Fruit fly (Drosophila melanogaster) whole organism, pupa: ENCODE results near the gene Afti.

Experiments
- CG10348 ChIP-seq: fragments of 200-800 bp; sonication (Bioruptor generic); IDR thresholded peaks from 2 replicates; pipeline ENCODE4 v1.3.6; 2022; ENCODE audit warnings: missing biosample characterization, missing genetic modification characterization
- CG12605 ChIP-seq: fragments of 200-800 bp; sonication (Bioruptor generic); IDR thresholded peaks from 2 replicates; pipeline ENCODE4 v1.3.6; 2022; ENCODE audit warnings: missing biosample characterization, missing genetic modification characterization
- CG13204 ChIP-seq: fragments of 200-800 bp; sonication (Bioruptor generic); optimal IDR thresholded peaks from 2 replicates; lab custom pipeline; 2018; ENCODE audit warnings: missing biosample characterization, mild to moderate bottlenecking, missing genetic modification characterization, moderate library complexity
- CG14655 ChIP-seq: fragments of 200-800 bp; sonication (Bioruptor generic); optimal IDR thresholded peaks from 3 replicates; lab custom pipeline; 2017; ENCODE audit warnings: mild to moderate bottlenecking, missing biosample characterization, missing genetic modification reagents, missing genetic modification characterization
- CG15710 ChIP-seq: fragments of 200-800 bp; sonication (Bioruptor generic); optimal IDR thresholded peaks from 2 replicates; lab custom pipeline; 2018; ENCODE audit warnings: missing biosample characterization, mild to moderate bottlenecking, missing genetic modification characterization, moderate library complexity
- CG17806 ChIP-seq: fragments of 200-800 bp; sonication (Bioruptor generic); optimal IDR thresholded peaks from 2 replicates; lab custom pipeline; 2018; ENCODE audit warnings: missing biosample characterization, mild to moderate bottlenecking, missing genetic modification characterization, moderate library complexity
- CG32121 ChIP-seq: fragments of 200-800 bp; sonication (Bioruptor generic); IDR thresholded peaks from 2 replicates; pipeline ENCODE4 v1.3.6; 2022; ENCODE audit warnings: missing biosample characterization, missing genetic modification characterization
- CG34367 ChIP-seq: fragments of 200-800 bp; sonication (Bioruptor generic); optimal IDR thresholded peaks from 2 replicates; lab custom pipeline; 2018; ENCODE audit warnings: missing biosample characterization, mild to moderate bottlenecking, missing genetic modification characterization
- CG4496 ChIP-seq: fragments of 200-800 bp; sonication (Bioruptor generic); IDR thresholded peaks from 3 replicates; pipeline ENCODE4 v1.3.6; 2022; ENCODE audit warnings: missing biosample characterization, missing genetic modification characterization
- CG8159 ChIP-seq: fragments of 200-800 bp; sonication (Bioruptor generic); optimal IDR thresholded peaks from 3 replicates; lab custom pipeline; 2018; ENCODE audit warnings: missing biosample characterization, mild to moderate bottlenecking, missing genetic modification characterization, moderate library complexity
- CG8301 ChIP-seq: fragments of 200-800 bp; sonication (Bioruptor generic); optimal IDR thresholded peaks from 2 replicates; lab custom pipeline; 2018; ENCODE audit warnings: missing biosample characterization, mild to moderate bottlenecking, missing genetic modification characterization
- CG9948 ChIP-seq: fragments of 200-800 bp; sonication (Bioruptor generic); optimal IDR thresholded peaks from 2 replicates; lab custom pipeline; 2018; ENCODE audit warnings: missing biosample characterization, mild to moderate bottlenecking, missing genetic modification characterization, moderate library complexity
- D1 ChIP-seq: fragments of 200-800 bp; sonication (Bioruptor generic); optimal IDR thresholded peaks from 2 replicates; lab custom pipeline; 2018; ENCODE audit warnings: missing biosample characterization, mild to moderate bottlenecking, missing genetic modification characterization, moderate library complexity
- EcR ChIP-seq: fragments of 200-800 bp; sonication (Bioruptor generic); optimal IDR thresholded peaks from 3 replicates; lab custom pipeline; 2019; ENCODE audit warnings: missing biosample characterization, missing genetic modification characterization, mild to moderate bottlenecking, moderate library complexity, missing genetic modification reagents
- Ets98B ChIP-seq: fragments of 200-800 bp; sonication (Bioruptor generic); IDR thresholded peaks from 2 replicates; pipeline ENCODE4 v1.3.6; 2022; ENCODE audit warnings: missing biosample characterization, missing genetic modification characterization
- Pif1A ChIP-seq: fragments of 200-800 bp; sonication (Bioruptor generic); optimal IDR thresholded peaks from 3 replicates; lab custom pipeline; 2016; ENCODE audit warnings: missing biosample characterization, missing genetic modification characterization
- Pif1B ChIP-seq: fragments of 200-800 bp; sonication (Bioruptor generic); optimal IDR thresholded peaks from 3 replicates; lab custom pipeline; 2016; ENCODE audit warnings: missing biosample characterization, missing genetic modification characterization
- Snoo ChIP-seq: fragments of 200-800 bp; sonication (Bioruptor generic); optimal IDR thresholded peaks from 3 replicates; lab custom pipeline; 2017; ENCODE audit warnings: missing biosample characterization, mild to moderate bottlenecking, missing genetic modification characterization, inconsistent platforms
- fd96Ca ChIP-seq: fragments of 200-800 bp; sonication (Bioruptor generic); IDR thresholded peaks from 3 replicates; pipeline ENCODE4 v1.3.6; 2022; ENCODE audit warnings: missing biosample characterization, missing genetic modification characterization
- gl ChIP-seq: fragments of 200-800 bp; sonication (Bioruptor generic); optimal IDR thresholded peaks from 2 replicates; lab custom pipeline; 2018; ENCODE audit warnings: missing biosample characterization, mild to moderate bottlenecking, missing genetic modification characterization
- rn ChIP-seq: fragments of 200-800 bp; sonication (Bioruptor generic); IDR thresholded peaks from 2 replicates; pipeline ENCODE4 v1.3.6; 2022; ENCODE audit warnings: missing biosample characterization, missing genetic modification characterization

The Afti gene

dm6 chr3R:14364156-14364555 is 37.7 kb upstream of the Afti start:
- no peak for TF ChIP-seq EcR (GFP tag; lab: Kevin White, UChicago)
- TF ChIP-seq CG17806 (tag; lab: Kevin White, UChicago) = no peak
- TF ChIP-seq CG15710 (tag; lab: Kevin White, UChicago) = no peak
- no peak for TF ChIP-seq Ets98B (GFP tag; lab: Robert Waterston, UW)
- TF ChIP-seq D1 = no peak
- TF ChIP-seq CG9948 (tag; lab: Kevin White, UChicago) = no peak
- TF ChIP-seq Pif1A (GFP tag; lab: Kevin White, UChicago) = no peak
- TF ChIP-seq fd96Ca (GFP tag; lab: Robert Waterston, UW) = no peak
- no peak for TF ChIP-seq CG10348 (GFP tag; lab: Robert Waterston, UW)
- no peak for TF ChIP-seq gl (tag; lab: Kevin White, UChicago)
- TF ChIP-seq CG4496 (GFP tag; lab: Robert Waterston, UW) = no peak
- TF ChIP-seq CG12605 (GFP tag; lab: Robert Waterston, UW) = no peak
- no peak for TF ChIP-seq CG8159 (tag; lab: Kevin White, UChicago)
- TF ChIP-seq rn = no peak
- no peak for TF ChIP-seq CG32121 (GFP tag; lab: Robert Waterston, UW)
- TF ChIP-seq CG14655 = no peak
- TF ChIP-seq CG8301 (tag; lab: Kevin White, UChicago) = no peak
- TF ChIP-seq Snoo = no peak
- TF ChIP-seq CG34367 (tag; lab: Kevin White, UChicago) = no peak
- TF ChIP-seq CG13204 = no peak

- TF ChIP-seq CG12605 (GFP tag; lab: Robert Waterston, UW) = no peak
- no peak for TF ChIP-seq CG17806 (tag; lab: Kevin White, UChicago)
- no peak for TF ChIP-seq Pif1A (GFP tag; lab: Kevin White, UChicago)
- peak; percentile 64 for TF ChIP-seq EcR (GFP tag; lab: Kevin White, UChicago)
- peak; percentile 73 for TF ChIP-seq CG13204
- TF ChIP-seq CG10348 (GFP tag; lab: Robert Waterston, UW) = no peak
- no peak for TF ChIP-seq fd96Ca (GFP tag; lab: Robert Waterston, UW)
Measured at dm6 chr3R:14363172-14363571, 36.7 kb upstream of the Afti start.

dm6 chr3R:14361741-14362232 is 35.3 kb upstream of the Afti start, which contains the start of gene Dnaaf5:
Dnaaf5 (minus strand) TSS chr3R:14361786.
- peak; percentile 10; the same call in 1 of the 2 replicates for TF ChIP-seq CG32121 (GFP tag; lab: Robert Waterston, UW)
- no peak for TF ChIP-seq CG12605 (GFP tag; lab: Robert Waterston, UW)
- peak; percentile 9 for TF ChIP-seq Pif1A (GFP tag; lab: Kevin White, UChicago)
- TF ChIP-seq D1 = peak; percentile 20
- no peak for TF ChIP-seq CG17806 (tag; lab: Kevin White, UChicago)
- peak; percentile 17 for TF ChIP-seq Snoo
- peak; percentile 29; the same call in 1 of the 3 replicates for TF ChIP-seq CG4496 (GFP tag; lab: Robert Waterston, UW)

DNA sequence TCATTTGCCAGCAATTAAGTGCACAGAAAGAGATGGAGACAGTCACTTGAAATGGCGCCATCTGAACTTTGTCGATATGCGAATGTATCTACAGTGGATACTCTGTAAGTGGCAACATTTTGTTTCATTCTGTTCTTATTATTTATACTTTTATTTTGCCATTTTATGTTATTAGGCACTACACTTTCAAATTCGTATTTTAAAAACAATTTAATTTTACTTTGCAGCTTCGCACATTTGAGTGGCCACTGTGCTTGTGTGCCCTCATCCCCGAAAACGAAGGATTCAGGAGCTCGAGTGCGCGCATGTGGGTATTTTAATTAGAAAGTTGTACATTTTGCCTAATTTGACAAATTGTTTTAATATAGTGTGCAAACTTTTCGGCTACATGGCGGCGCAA is 30.9 kb upstream of the Afti start:
- TF ChIP-seq CG10348 (GFP tag; lab: Robert Waterston, UW) (no peak), CG8301 (tag; lab: Kevin White, UChicago) (peak; percentile 42), Pif1B (GFP tag; lab: Kevin White, UChicago) (peak; percentile 47), CG4496 (GFP tag; lab: Robert Waterston, UW) (peak; percentile 81), CG13204 (no peak), CG17806 (tag; lab: Kevin White, UChicago) (peak; percentile 64), Snoo (peak; percentile 34), gl (tag; lab: Kevin White, UChicago) (no peak), fd96Ca (GFP tag; lab: Robert Waterston, UW) (peak; percentile 51; the same call in 2 of the 3 replicates), EcR (GFP tag; lab: Kevin White, UChicago) (no peak), D1 (no peak), CG15710 (tag; lab: Kevin White, UChicago) (peak; percentile 53), CG12605 (GFP tag; lab: Robert Waterston, UW) (peak; percentile 40; the same call in 1 of the 2 replicates), CG8159 (tag; lab: Kevin White, UChicago) (peak; percentile 67), CG9948 (tag; lab: Kevin White, UChicago) (peak; percentile 46), Pif1A (GFP tag; lab: Kevin White, UChicago) (peak; percentile 50), rn (no peak), CG14655 (peak; percentile 50), Ets98B (GFP tag; lab: Robert Waterston, UW) (peak; percentile 61), CG34367 (tag; lab: Kevin White, UChicago) (peak; percentile 52), CG32121 (GFP tag; lab: Robert Waterston, UW) (peak; percentile 17; the same call in 1 of the 2 replicates)
- TF ChIP-seq, all 21 proteins: peak for 15

dm6 chr3R:14356619-14357018 is 30.1 kb upstream of the Afti start:
- TF ChIP-seq CG15710 (tag; lab: Kevin White, UChicago) (peak; percentile 65), gl (tag; lab: Kevin White, UChicago) (no peak), CG4496 (GFP tag; lab: Robert Waterston, UW) (peak; percentile 75; the same call in 2 of the 3 replicates), CG17806 (tag; lab: Kevin White, UChicago) (peak; percentile 58), CG12605 (GFP tag; lab: Robert Waterston, UW) (peak; percentile 60; the same call in 1 of the 2 replicates), CG8301 (tag; lab: Kevin White, UChicago) (peak; percentile 44), rn (0 out of 2 replicates have a peak, but pooled peaks have one; percentile 4), CG34367 (tag; lab: Kevin White, UChicago) (peak; percentile 53), Snoo (peak; percentile 12), Ets98B (GFP tag; lab: Robert Waterston, UW) (peak; percentile 59), CG8159 (tag; lab: Kevin White, UChicago) (peak; percentile 72), D1 (no peak), EcR (GFP tag; lab: Kevin White, UChicago) (no peak), CG10348 (GFP tag; lab: Robert Waterston, UW) (no peak), CG13204 (no peak), CG9948 (tag; lab: Kevin White, UChicago) (peak; percentile 43), CG14655 (peak; percentile 55), Pif1A (GFP tag; lab: Kevin White, UChicago) (peak; percentile 57), fd96Ca (GFP tag; lab: Robert Waterston, UW) (peak; percentile 69), Pif1B (GFP tag; lab: Kevin White, UChicago) (peak; percentile 37), CG32121 (GFP tag; lab: Robert Waterston, UW) (no peak)
